Worm (Caenorhabditis elegans): ENCODE data around the gene acs-4.

Gene acs-4

ce11 chrIII:7199467-7199866, 31.8 kb downstream of the acs-4 start:
- no peak for TF ChIP-seq T22C8.4 (GFP tag; IDR thresholded peaks at IDR 0.05)

- peak; percentile 31; the same call in 1 of the 2 replicates for TF ChIP-seq ztf-29 (GFP tag; IDR thresholded peaks at IDR 0.05)
- TF ChIP-seq med-1 (GFP tag; optimal IDR thresholded peaks at IDR 0.05; ENCODE audit: insufficient read depth), result no peak
Measured at ce11 chrIII:7201378-7202256, 34.0 kb downstream of the acs-4 start, which contains the start of gene dpy-31. Gene dpy-31 (plus strand): TSS chrIII:7202206.

- no peak for TF ChIP-seq klf-2 (GFP tag; conservative IDR thresholded peaks at IDR 0.05)
- no peak for TF ChIP-seq flt-1 (GFP tag; IDR thresholded peaks at IDR 0.05)
- no peak for TF ChIP-seq med-1 (GFP tag; optimal IDR thresholded peaks at IDR 0.05; ENCODE audit: insufficient read depth)
- no peak for TF ChIP-seq tab-1 (GFP tag; IDR thresholded peaks at IDR 0.05)
Measured at ce11 chrIII:7203130-7203775, 35.6 kb downstream of the acs-4 start.

DNA sequence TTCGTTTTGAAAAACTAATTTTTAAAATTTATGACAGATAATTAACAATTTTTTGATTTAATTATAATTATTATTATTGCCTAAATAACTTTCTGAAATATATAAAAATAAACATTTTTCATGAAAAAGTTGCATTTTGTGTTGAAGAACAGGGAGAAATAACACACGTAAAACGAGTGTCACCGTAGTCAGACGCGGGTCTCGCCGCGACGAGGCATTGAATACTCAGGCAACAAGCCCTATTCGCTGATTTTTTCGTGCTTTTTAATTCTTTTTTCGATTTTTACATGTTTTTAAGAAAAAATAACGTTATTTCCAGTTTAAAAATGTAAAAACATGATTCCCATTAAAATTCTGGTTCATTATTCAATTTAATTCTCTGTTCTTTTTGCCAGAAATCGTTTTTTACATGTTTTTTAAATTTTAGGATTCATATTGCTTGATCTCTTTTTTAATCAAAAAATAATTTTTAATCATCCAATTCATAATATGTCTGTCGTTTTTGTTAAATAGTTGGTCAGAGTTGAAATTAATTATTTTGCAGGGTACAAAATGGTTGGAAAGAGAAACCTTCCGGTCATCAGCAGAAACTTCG, 40.4 kb downstream of the acs-4 start, which contains the start of gene rpl-6:
rpl-6 (plus strand) TSS at position 545 of the 595 bp plus-strand sequence.
- TF ChIP-seq klf-2 (GFP tag; conservative IDR thresholded peaks at IDR 0.05) (no peak), med-1 (GFP tag; optimal IDR thresholded peaks at IDR 0.05; ENCODE audit: insufficient read depth) (no peak), flt-1 (GFP tag; IDR thresholded peaks at IDR 0.05) (0 out of 2 replicates have a peak, but pooled peaks have one; percentile 13), ztf-29 (GFP tag; IDR thresholded peaks at IDR 0.05) (peak; percentile 61; the same call in 1 of the 2 replicates), ref-1 (GFP tag; conservative IDR thresholded peaks at IDR 0.05) (no peak), cog-1 (tag; optimal IDR thresholded peaks at IDR 0.05) (peak; percentile 66), T22C8.4 (GFP tag; IDR thresholded peaks at IDR 0.05) (no peak), tab-1 (GFP tag; IDR thresholded peaks at IDR 0.05) (no peak), ztf-23 (GFP tag; IDR thresholded peaks at IDR 0.05) (0 out of 2 replicates have a peak, but pooled peaks have one; percentile 28)

ce11 chrIII:7209721-7210120, 42.1 kb downstream of the acs-4 start, which contains the start of gene R151.2:
Gene R151.2 (plus strand): TSS chrIII:7209967.
- no peak for TF ChIP-seq ref-1 (GFP tag; conservative IDR thresholded peaks at IDR 0.05)
- no peak for TF ChIP-seq klf-2 (GFP tag; conservative IDR thresholded peaks at IDR 0.05)
- TF ChIP-seq cog-1 (tag; optimal IDR thresholded peaks at IDR 0.05), result no peak
- TF ChIP-seq ztf-29 (GFP tag; IDR thresholded peaks at IDR 0.05), result no peak
- TF ChIP-seq flt-1 (GFP tag; IDR thresholded peaks at IDR 0.05), result no peak
- no peak for TF ChIP-seq med-1 (GFP tag; optimal IDR thresholded peaks at IDR 0.05; ENCODE audit: insufficient read depth)
- no peak for TF ChIP-seq T22C8.4 (GFP tag; IDR thresholded peaks at IDR 0.05)
- TF ChIP-seq tab-1 (GFP tag; IDR thresholded peaks at IDR 0.05), result no peak
- TF ChIP-seq ztf-23 (GFP tag; IDR thresholded peaks at IDR 0.05), result no peak

DNA sequence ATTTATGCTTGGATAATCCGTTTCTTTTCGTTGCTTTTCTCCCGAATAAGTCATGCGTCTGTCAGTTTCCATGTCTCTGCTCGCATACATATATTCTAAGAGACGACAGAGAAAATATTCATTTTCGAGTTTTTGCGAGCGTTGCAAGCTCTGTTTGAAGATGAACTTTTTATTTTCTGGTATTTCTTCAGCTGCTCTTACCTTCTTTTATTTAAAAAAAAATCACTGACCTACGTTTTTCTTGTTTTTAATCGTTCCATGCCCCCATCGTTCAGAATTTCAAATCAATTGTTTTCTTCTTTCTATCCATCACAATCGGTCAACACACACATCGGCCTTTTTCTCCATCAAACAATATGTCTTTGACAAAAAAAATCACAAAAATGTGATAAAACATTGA, 42.8 kb downstream of the acs-4 start:
- TF ChIP-seq ref-1 (GFP tag; conservative IDR thresholded peaks at IDR 0.05), result no peak
- TF ChIP-seq tab-1 (GFP tag; IDR thresholded peaks at IDR 0.05), result no peak
- no peak for TF ChIP-seq flt-1 (GFP tag; IDR thresholded peaks at IDR 0.05)
- no peak for TF ChIP-seq klf-2 (GFP tag; conservative IDR thresholded peaks at IDR 0.05)
- TF ChIP-seq cog-1 (tag; optimal IDR thresholded peaks at IDR 0.05), result no peak

DNA sequence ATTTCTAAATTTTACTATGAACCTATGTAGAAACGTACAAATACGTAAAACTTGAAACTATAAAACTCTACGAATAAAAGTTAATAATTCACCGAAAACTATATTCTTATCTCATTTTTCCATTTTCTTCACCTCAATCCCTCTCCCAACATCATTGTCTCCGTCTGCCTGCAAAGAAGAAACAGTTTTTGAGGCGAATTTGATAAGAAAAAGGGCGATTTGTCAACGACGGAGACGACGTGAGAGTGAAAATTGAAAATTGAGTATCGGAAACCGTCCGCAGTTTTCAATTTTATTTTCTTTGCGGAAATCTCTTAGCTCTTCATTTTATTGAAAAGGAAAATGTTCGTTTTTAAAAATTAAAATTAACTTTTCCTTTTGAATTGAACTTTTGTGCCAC, 44.4 kb downstream of the acs-4 start:
- TF ChIP-seq flt-1 (GFP tag; IDR thresholded peaks at IDR 0.05) (no peak), T22C8.4 (GFP tag; IDR thresholded peaks at IDR 0.05) (no peak), tab-1 (GFP tag; IDR thresholded peaks at IDR 0.05) (no peak), klf-2 (GFP tag; conservative IDR thresholded peaks at IDR 0.05) (no peak)

DNA sequence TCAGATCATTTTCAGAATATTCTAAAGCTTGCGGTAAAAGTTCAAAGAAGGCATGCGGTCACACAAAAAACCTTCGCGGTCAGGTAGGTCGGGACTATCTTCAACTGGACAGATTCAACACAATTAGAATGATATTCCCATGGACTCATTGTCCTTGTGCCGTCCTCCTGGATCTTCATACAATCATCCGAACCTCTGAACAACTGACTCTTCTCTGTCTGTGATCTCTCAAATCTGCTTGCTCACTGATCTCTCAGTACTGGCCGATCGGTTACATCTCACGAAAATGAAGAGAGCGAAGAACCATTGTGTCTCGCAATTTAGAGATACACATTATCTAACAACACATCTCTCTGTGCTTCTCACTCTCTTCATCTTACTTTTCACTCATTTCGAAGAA, 47.9 kb downstream of the acs-4 start:
- no peak for TF ChIP-seq klf-2 (GFP tag; conservative IDR thresholded peaks at IDR 0.05)
- no peak for TF ChIP-seq ztf-23 (GFP tag; IDR thresholded peaks at IDR 0.05)
- TF ChIP-seq ztf-29 (GFP tag; IDR thresholded peaks at IDR 0.05), result no peak
- TF ChIP-seq flt-1 (GFP tag; IDR thresholded peaks at IDR 0.05), result no peak
- no peak for TF ChIP-seq med-1 (GFP tag; optimal IDR thresholded peaks at IDR 0.05; ENCODE audit: insufficient read depth)
- TF ChIP-seq T22C8.4 (GFP tag; IDR thresholded peaks at IDR 0.05), result no peak

- TF ChIP-seq cog-1 (tag; optimal IDR thresholded peaks at IDR 0.05) (no peak), klf-2 (GFP tag; conservative IDR thresholded peaks at IDR 0.05) (no peak), T22C8.4 (GFP tag; IDR thresholded peaks at IDR 0.05) (no peak), ref-1 (GFP tag; conservative IDR thresholded peaks at IDR 0.05) (no peak), ztf-23 (GFP tag; IDR thresholded peaks at IDR 0.05) (no peak), ztf-29 (GFP tag; IDR thresholded peaks at IDR 0.05) (no peak), med-1 (GFP tag; optimal IDR thresholded peaks at IDR 0.05; ENCODE audit: insufficient read depth) (no peak), tab-1 (GFP tag; IDR thresholded peaks at IDR 0.05) (no peak)
Measured at ce11 chrIII:7216226-7216625, 48.6 kb downstream of the acs-4 start, which contains the start of gene R151.1. Gene R151.1 (plus strand): TSS chrIII:7216526.

DNA sequence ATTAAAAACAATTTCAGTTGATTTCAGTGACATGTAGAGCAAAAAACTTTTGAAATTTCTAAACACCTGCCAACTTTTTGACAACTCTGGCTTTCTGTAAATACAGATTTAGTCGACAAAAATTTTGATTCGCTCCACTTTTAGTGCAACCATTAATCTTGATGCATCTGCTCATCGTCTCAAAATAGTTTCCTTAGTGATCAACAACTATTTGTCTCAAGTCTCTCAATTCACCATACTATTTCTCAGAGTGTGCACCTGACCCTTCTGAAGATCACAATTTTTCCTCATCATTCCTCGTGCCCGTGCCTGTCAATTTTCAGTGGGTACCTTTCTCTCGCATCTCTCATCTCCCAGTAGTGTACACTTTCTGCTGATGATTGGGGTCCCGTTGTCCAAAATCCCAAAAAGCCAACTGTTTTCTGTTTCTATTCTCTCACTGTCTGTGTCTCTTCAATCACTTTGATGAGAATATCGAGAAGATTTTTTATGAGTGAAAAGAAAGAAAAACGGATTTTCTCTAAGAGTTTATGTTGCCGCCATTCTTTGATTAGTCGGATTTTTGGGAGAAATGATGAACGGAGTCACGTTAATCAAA, 49.4 kb downstream of the acs-4 start:
- TF ChIP-seq tab-1 (GFP tag; IDR thresholded peaks at IDR 0.05) (no peak), med-1 (GFP tag; optimal IDR thresholded peaks at IDR 0.05; ENCODE audit: insufficient read depth) (no peak), T22C8.4 (GFP tag; IDR thresholded peaks at IDR 0.05) (no peak), klf-2 (GFP tag; conservative IDR thresholded peaks at IDR 0.05) (no peak), flt-1 (GFP tag; IDR thresholded peaks at IDR 0.05) (no peak), ztf-29 (GFP tag; IDR thresholded peaks at IDR 0.05) (no peak), ztf-23 (GFP tag; IDR thresholded peaks at IDR 0.05) (no peak), cog-1 (tag; optimal IDR thresholded peaks at IDR 0.05) (no peak), ref-1 (GFP tag; conservative IDR thresholded peaks at IDR 0.05) (no peak)
